Fruit fly (Drosophila melanogaster): ENCODE data around the gene aay.

The aay gene

DNA sequence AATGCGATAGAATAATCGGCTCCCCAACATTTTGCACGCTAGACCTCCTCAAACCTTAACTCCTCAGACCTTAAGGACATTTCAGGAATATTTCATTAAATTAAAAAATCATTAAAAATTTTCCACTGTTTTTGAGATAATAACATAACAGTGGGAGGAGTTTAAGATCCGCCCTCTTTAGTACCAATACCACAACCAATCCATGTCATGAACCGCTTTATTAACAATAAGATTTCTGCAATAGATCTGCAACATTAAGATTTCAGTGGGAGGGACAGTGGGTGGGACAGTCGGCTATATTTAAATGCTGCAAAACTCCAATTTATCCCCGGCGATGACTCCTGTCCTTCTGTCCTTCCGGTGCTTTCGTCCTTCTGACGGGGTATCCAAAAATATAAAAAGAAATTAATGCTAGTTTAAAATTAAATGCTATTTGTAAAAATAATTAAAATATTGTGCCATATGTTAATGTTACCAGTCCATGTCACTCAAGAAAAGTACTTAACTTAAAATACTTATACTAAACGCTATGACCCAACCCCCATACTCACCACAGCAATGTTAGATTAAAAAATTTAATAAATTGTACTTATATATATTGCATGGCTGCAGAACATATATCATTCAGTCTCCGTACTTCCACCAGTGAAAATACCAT is 19.7 kb downstream of the aay start, which contains the start of gene Srg3 (continued):
- TF ChIP-seq HHEX (GFP tag; optimal IDR thresholded peaks at IDR 0.05) (no peak), fd102C (GFP tag; optimal IDR thresholded peaks at IDR 0.05) (no peak), H2.0 (GFP tag; IDR thresholded peaks at IDR 0.05) (peak; percentile 19; the same call in 1 of the 2 replicates), CG17359 (tag; optimal IDR thresholded peaks at IDR 0.05) (no peak), CG7786 (GFP tag; optimal IDR thresholded peaks at IDR 0.05) (no peak), CG34224 (GFP tag; IDR thresholded peaks at IDR 0.05; ENCODE audit: partially characterized antibody) (no peak), CG10366 (GFP tag; IDR thresholded peaks at IDR 0.05) (no peak; the same call in 1 of the 2 replicates), tx (GFP tag; optimal IDR thresholded peaks at IDR 0.05) (no peak), Rx (GFP tag; IDR thresholded peaks at IDR 0.05) (no peak), unc-4 (GFP tag; IDR thresholded peaks at IDR 0.05; ENCODE audit: partially characterized antibody) (no peak), exex (tag; optimal IDR thresholded peaks at IDR 0.05) (no peak), CG3163 (GFP tag; optimal IDR thresholded peaks at IDR 0.05) (no peak), NfI (GFP tag; optimal IDR thresholded peaks at IDR 0.05) (no peak), CG1233 (GFP tag; optimal IDR thresholded peaks at IDR 0.05) (no peak), Tbp (GFP tag; optimal IDR thresholded peaks at IDR 0.05) (no peak), ems (GFP tag; optimal IDR thresholded peaks at IDR 0.05) (peak; percentile 6), CG18764 (GFP tag; optimal IDR thresholded peaks at IDR 0.05) (no peak), Doc2 (GFP tag; IDR thresholded peaks at IDR 0.05) (no peak), Ets97D (GFP tag; optimal IDR thresholded peaks at IDR 0.05) (no peak), odd (GFP tag; optimal IDR thresholded peaks at IDR 0.05) (peak; percentile 26), CG31441 (GFP tag; IDR thresholded peaks at IDR 0.05) (no peak), pita (GFP tag; optimal IDR thresholded peaks at IDR 0.05) (peak; percentile 20), esg (GFP tag; conservative IDR thresholded peaks at IDR 0.05) (peak; percentile 11; the same call in 1 of the 2 replicates), vfl (GFP tag; optimal IDR thresholded peaks at IDR 0.05) (no peak), ewg (GFP tag; optimal IDR thresholded peaks at IDR 0.05) (no peak), Eip74EF (GFP tag; optimal IDR thresholded peaks at IDR 0.05) (no peak), Rfx (GFP tag; IDR thresholded peaks at IDR 0.05) (0 out of 2 replicates have a peak, but pooled peaks have one; percentile 4), CG8089 (GFP tag; optimal IDR thresholded peaks at IDR 0.05) (no peak), CG10431 (GFP tag; optimal IDR thresholded peaks at IDR 0.05) (no peak), gro (GFP tag; optimal IDR thresholded peaks at IDR 0.05) (no peak), CG4617 (GFP tag; optimal IDR thresholded peaks at IDR 0.05; ENCODE audit: borderline replicate concordance) (no peak), CG7745 (tag; optimal IDR thresholded peaks at IDR 0.05) (no peak), CG30403 (GFP tag; optimal IDR thresholded peaks at IDR 0.05) (no peak), sima (GFP tag; optimal IDR thresholded peaks at IDR 0.05) (no peak), Vsx1 (GFP tag; optimal IDR thresholded peaks at IDR 0.05) (no peak), CG15514 (GFP tag; optimal IDR thresholded peaks at IDR 0.05) (no peak), Xrp1 (GFP tag; IDR thresholded peaks at IDR 0.05) (no peak), pfk (GFP tag; optimal IDR thresholded peaks at IDR 0.05) (no peak), dpn (GFP tag; optimal IDR thresholded peaks at IDR 0.05) (no peak), gem (tag; optimal IDR thresholded peaks at IDR 0.05) (no peak), Hr78 (GFP tag; optimal IDR thresholded peaks at IDR 0.05) (no peak), kni (GFP tag; optimal IDR thresholded peaks at IDR 0.05) (no peak), Max (GFP tag; optimal IDR thresholded peaks at IDR 0.05) (no peak), luna (GFP tag; optimal IDR thresholded peaks at IDR 0.05) (no peak), Aef1 (GFP tag; IDR thresholded peaks at IDR 0.05) (no peak), CG10274 (GFP tag; optimal IDR thresholded peaks at IDR 0.05) (no peak), az2 (GFP tag; optimal IDR thresholded peaks at IDR 0.05) (no peak), CG14014 (GFP tag; IDR thresholded peaks at IDR 0.05) (0 out of 2 replicates have a peak, but pooled peaks have one; percentile 6), Ssrp (tag; optimal IDR thresholded peaks at IDR 0.05) (no peak), tin (GFP tag; optimal IDR thresholded peaks at IDR 0.05) (no peak)

Data from whole organism, embryonic.